Fruit fly (Drosophila melanogaster) whole organism, pupa: Measurements from ENCODE around the gene CG11052.

Experiments
- CG10348 ChIP-seq: fragments of 200-800 bp; sonication (Bioruptor generic); IDR thresholded peaks from 2 replicates; pipeline ENCODE4 v1.3.6; 2022; ENCODE audit warnings: missing biosample characterization, missing genetic modification characterization
- CG12605 ChIP-seq: fragments of 200-800 bp; sonication (Bioruptor generic); IDR thresholded peaks from 2 replicates; pipeline ENCODE4 v1.3.6; 2022; ENCODE audit warnings: missing biosample characterization, missing genetic modification characterization
- CG13204 ChIP-seq: fragments of 200-800 bp; sonication (Bioruptor generic); optimal IDR thresholded peaks from 2 replicates; lab custom pipeline; 2018; ENCODE audit warnings: missing biosample characterization, mild to moderate bottlenecking, missing genetic modification characterization, moderate library complexity
- CG14655 ChIP-seq: fragments of 200-800 bp; sonication (Bioruptor generic); optimal IDR thresholded peaks from 3 replicates; lab custom pipeline; 2017; ENCODE audit warnings: mild to moderate bottlenecking, missing biosample characterization, missing genetic modification reagents, missing genetic modification characterization
- CG15710 ChIP-seq: fragments of 200-800 bp; sonication (Bioruptor generic); optimal IDR thresholded peaks from 2 replicates; lab custom pipeline; 2018; ENCODE audit warnings: missing biosample characterization, mild to moderate bottlenecking, missing genetic modification characterization, moderate library complexity
- CG17806 ChIP-seq: fragments of 200-800 bp; sonication (Bioruptor generic); optimal IDR thresholded peaks from 2 replicates; lab custom pipeline; 2018; ENCODE audit warnings: missing biosample characterization, mild to moderate bottlenecking, missing genetic modification characterization, moderate library complexity
- CG32121 ChIP-seq: fragments of 200-800 bp; sonication (Bioruptor generic); IDR thresholded peaks from 2 replicates; pipeline ENCODE4 v1.3.6; 2022; ENCODE audit warnings: missing biosample characterization, missing genetic modification characterization
- CG34367 ChIP-seq: fragments of 200-800 bp; sonication (Bioruptor generic); optimal IDR thresholded peaks from 2 replicates; lab custom pipeline; 2018; ENCODE audit warnings: missing biosample characterization, mild to moderate bottlenecking, missing genetic modification characterization
- CG4496 ChIP-seq: fragments of 200-800 bp; sonication (Bioruptor generic); IDR thresholded peaks from 3 replicates; pipeline ENCODE4 v1.3.6; 2022; ENCODE audit warnings: missing biosample characterization, missing genetic modification characterization
- CG8159 ChIP-seq: fragments of 200-800 bp; sonication (Bioruptor generic); optimal IDR thresholded peaks from 3 replicates; lab custom pipeline; 2018; ENCODE audit warnings: missing biosample characterization, mild to moderate bottlenecking, missing genetic modification characterization, moderate library complexity
- CG8301 ChIP-seq: fragments of 200-800 bp; sonication (Bioruptor generic); optimal IDR thresholded peaks from 2 replicates; lab custom pipeline; 2018; ENCODE audit warnings: missing biosample characterization, mild to moderate bottlenecking, missing genetic modification characterization
- CG9948 ChIP-seq: fragments of 200-800 bp; sonication (Bioruptor generic); optimal IDR thresholded peaks from 2 replicates; lab custom pipeline; 2018; ENCODE audit warnings: missing biosample characterization, mild to moderate bottlenecking, missing genetic modification characterization, moderate library complexity
- D1 ChIP-seq: fragments of 200-800 bp; sonication (Bioruptor generic); optimal IDR thresholded peaks from 2 replicates; lab custom pipeline; 2018; ENCODE audit warnings: missing biosample characterization, mild to moderate bottlenecking, missing genetic modification characterization, moderate library complexity
- EcR ChIP-seq: fragments of 200-800 bp; sonication (Bioruptor generic); optimal IDR thresholded peaks from 3 replicates; lab custom pipeline; 2019; ENCODE audit warnings: missing biosample characterization, missing genetic modification characterization, mild to moderate bottlenecking, moderate library complexity, missing genetic modification reagents
- Ets98B ChIP-seq: fragments of 200-800 bp; sonication (Bioruptor generic); IDR thresholded peaks from 2 replicates; pipeline ENCODE4 v1.3.6; 2022; ENCODE audit warnings: missing biosample characterization, missing genetic modification characterization
- Pif1A ChIP-seq: fragments of 200-800 bp; sonication (Bioruptor generic); optimal IDR thresholded peaks from 3 replicates; lab custom pipeline; 2016; ENCODE audit warnings: missing biosample characterization, missing genetic modification characterization
- Pif1B ChIP-seq: fragments of 200-800 bp; sonication (Bioruptor generic); optimal IDR thresholded peaks from 3 replicates; lab custom pipeline; 2016; ENCODE audit warnings: missing biosample characterization, missing genetic modification characterization
- Snoo ChIP-seq: fragments of 200-800 bp; sonication (Bioruptor generic); optimal IDR thresholded peaks from 3 replicates; lab custom pipeline; 2017; ENCODE audit warnings: missing biosample characterization, mild to moderate bottlenecking, missing genetic modification characterization, inconsistent platforms
- fd96Ca ChIP-seq: fragments of 200-800 bp; sonication (Bioruptor generic); IDR thresholded peaks from 3 replicates; pipeline ENCODE4 v1.3.6; 2022; ENCODE audit warnings: missing biosample characterization, missing genetic modification characterization
- gl ChIP-seq: fragments of 200-800 bp; sonication (Bioruptor generic); optimal IDR thresholded peaks from 2 replicates; lab custom pipeline; 2018; ENCODE audit warnings: missing biosample characterization, mild to moderate bottlenecking, missing genetic modification characterization
- rn ChIP-seq: fragments of 200-800 bp; sonication (Bioruptor generic); IDR thresholded peaks from 2 replicates; pipeline ENCODE4 v1.3.6; 2022; ENCODE audit warnings: missing biosample characterization, missing genetic modification characterization

CG11052 gene

DNA sequence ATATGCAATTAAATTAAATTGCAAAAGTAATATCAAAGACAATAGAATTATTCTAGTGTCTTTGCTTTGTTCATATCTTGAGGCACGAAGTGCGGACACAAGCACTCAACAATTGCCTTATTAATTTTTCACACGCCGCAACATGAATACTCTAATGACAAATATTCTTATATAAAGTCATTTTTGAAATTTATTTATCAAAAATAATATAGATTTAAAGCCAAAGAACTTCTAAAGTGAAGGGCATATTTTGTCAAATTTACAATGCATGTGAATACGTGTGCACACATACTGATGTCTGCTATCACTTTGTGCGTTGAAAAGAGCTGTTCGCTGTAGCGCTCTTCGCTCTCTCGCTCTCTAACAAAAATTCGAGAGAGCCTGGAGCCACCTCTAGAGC lies 35.2 kb downstream of the CG11052 start:
- peak; percentile 62; the same call in 1 of the 2 replicates for TF ChIP-seq CG32121
- peak; percentile 57 for TF ChIP-seq Ets98B (GFP tag; lab: Robert Waterston, UW)
- TF ChIP-seq CG4496 (GFP tag; lab: Robert Waterston, UW), result peak; percentile 73; the same call in 2 of the 3 replicates

- TF ChIP-seq CG9948 (tag; lab: Kevin White, UChicago) (no peak), CG4496 (GFP tag; lab: Robert Waterston, UW) (0 out of 3 replicates have a peak, but pooled peaks have one; percentile 29)
Observed at dm6 chr3R:7973049-7973448, 36.0 kb downstream of the CG11052 start.

dm6 chr3R:7972179-7972578 lies 36.9 kb downstream of the CG11052 start:
- TF ChIP-seq CG12605 (GFP tag; lab: Robert Waterston, UW) (no peak), CG32121 (no peak), CG8159 (no peak), Snoo (tag; lab: Kevin White, UChicago) (no peak), Ets98B (GFP tag; lab: Robert Waterston, UW) (no peak), Pif1A (GFP tag; lab: Kevin White, UChicago) (no peak)

DNA sequence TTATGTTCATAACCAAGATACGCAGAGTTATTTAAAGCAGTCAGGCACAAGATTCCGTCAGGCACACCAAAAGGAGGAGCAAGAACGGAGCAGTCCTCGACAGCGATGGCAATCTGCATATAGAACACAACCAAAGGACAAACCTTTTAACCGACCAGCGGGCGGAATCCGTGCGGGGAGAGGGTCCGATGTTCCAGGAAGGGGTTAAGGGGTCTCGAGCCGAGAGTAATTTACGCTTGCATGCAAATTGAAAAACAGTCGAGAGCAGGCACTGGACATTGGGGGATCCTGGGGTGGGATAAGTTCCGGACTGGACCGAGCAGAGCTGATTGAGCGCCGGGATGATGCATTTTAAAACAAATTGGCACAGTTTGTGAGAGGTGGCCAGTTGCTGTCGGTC lies 38.5 kb downstream of the CG11052 start:
- TF ChIP-seq fd96Ca (no peak), Pif1A (GFP tag; lab: Kevin White, UChicago) (no peak), CG9948 (tag; lab: Kevin White, UChicago) (no peak), CG12605 (GFP tag; lab: Robert Waterston, UW) (no peak), CG17806 (tag; lab: Kevin White, UChicago) (no peak), Pif1B (GFP tag; lab: Kevin White, UChicago) (no peak), Snoo (tag; lab: Kevin White, UChicago) (no peak), CG10348 (GFP tag; lab: Robert Waterston, UW) (no peak), CG13204 (GFP tag; lab: Kevin White, UChicago) (no peak), EcR (GFP tag; lab: Kevin White, UChicago) (no peak), Ets98B (GFP tag; lab: Robert Waterston, UW) (no peak), gl (no peak), CG34367 (tag; lab: Kevin White, UChicago) (no peak), CG15710 (tag; lab: Kevin White, UChicago) (no peak), CG8159 (no peak), rn (GFP tag; lab: Robert Waterston, UW) (no peak), CG32121 (no peak)

- TF ChIP-seq CG17806 (tag; lab: Kevin White, UChicago) (peak; percentile 89), fd96Ca (no peak), CG13204 (GFP tag; lab: Kevin White, UChicago) (peak; percentile 4), EcR (GFP tag; lab: Kevin White, UChicago) (no peak), Pif1A (GFP tag; lab: Kevin White, UChicago) (peak; percentile 80), CG34367 (tag; lab: Kevin White, UChicago) (peak; percentile 62), Pif1B (GFP tag; lab: Kevin White, UChicago) (peak; percentile 71), D1 (tag; lab: Kevin White, UChicago) (peak; percentile 47), CG10348 (GFP tag; lab: Robert Waterston, UW) (0 out of 2 replicates have a peak, but pooled peaks have one; percentile 21), CG14655 (GFP tag; lab: Kevin White, UChicago) (peak; percentile 93), CG32121 (peak; percentile 65), CG9948 (tag; lab: Kevin White, UChicago) (peak; percentile 86), CG8301 (tag; lab: Kevin White, UChicago) (peak; percentile 91), CG4496 (GFP tag; lab: Robert Waterston, UW) (peak; percentile 83), Ets98B (GFP tag; lab: Robert Waterston, UW) (peak; percentile 78), CG15710 (tag; lab: Kevin White, UChicago) (peak; percentile 76), CG8159 (peak; percentile 90), rn (GFP tag; lab: Robert Waterston, UW) (0 out of 2 replicates have a peak, but pooled peaks have one; percentile 9), CG12605 (GFP tag; lab: Robert Waterston, UW) (peak; percentile 63), Snoo (tag; lab: Kevin White, UChicago) (peak; percentile 27), gl (peak; percentile 15)
Observed at dm6 chr3R:7969702-7970175, 39.4 kb downstream of the CG11052 start.

dm6 chr3R:7968958-7969701 lies 40.0 kb downstream of the CG11052 start:
- TF ChIP-seq gl (no peak), Pif1A (GFP tag; lab: Kevin White, UChicago) (no peak), EcR (GFP tag; lab: Kevin White, UChicago) (peak; percentile 61), CG13204 (GFP tag; lab: Kevin White, UChicago) (peak; percentile 39), rn (GFP tag; lab: Robert Waterston, UW) (no peak), CG9948 (tag; lab: Kevin White, UChicago) (no peak), CG17806 (tag; lab: Kevin White, UChicago) (no peak), CG12605 (GFP tag; lab: Robert Waterston, UW) (no peak)
- TF ChIP-seq, all 21 proteins: peak for 2
